Worm (Caenorhabditis elegans) whole organism, L4 larva: Measurements from ENCODE around the gene dcap-2.

ENCODE experiments used
- D1046.2 ChIP-seq: fragments of 200-800 bp; sonication (Bioruptor generic); IDR thresholded peaks from 2 replicates; pipeline ENCODE4 v1.3.6; 2022; ENCODE audit warnings: missing genetic modification characterization, missing compliant biosample characterization
- F10B5.3 ChIP-seq: sonication (generic microtip); optimal IDR thresholded peaks from 2 replicates; lab custom pipeline; 2016; ENCODE audit warnings: mild to moderate bottlenecking, missing genetic modification characterization, missing compliant biosample characterization
- F26F4.8 ChIP-seq: fragments of 200-800 bp; sonication (Bioruptor generic); conservative IDR thresholded peaks from 2 replicates; pipeline ENCODE4 v1.3.6; 2022; ENCODE audit warnings: missing genetic modification characterization, missing compliant biosample characterization
- T26A8.4 ChIP-seq: fragments of 200-800 bp; sonication (Bioruptor generic); IDR thresholded peaks from 2 replicates; pipeline ENCODE4 v1.3.6; 2022; ENCODE audit warnings: missing genetic modification characterization, missing compliant biosample characterization
- Y5F2A.4 ChIP-seq: fragments of 200-800 bp; sonication (Bioruptor generic); optimal IDR thresholded peaks from 2 replicates; lab custom pipeline; 2018; ENCODE audit warnings: mild to moderate bottlenecking, missing genetic modification characterization, missing compliant biosample characterization
- Y75B8A.6 ChIP-seq: fragments of 200-800 bp; sonication (Bioruptor generic); IDR thresholded peaks from 2 replicates; pipeline ENCODE4 v1.3.6; 2022; ENCODE audit warnings: missing genetic modification reagents, missing genetic modification characterization, missing compliant biosample characterization
- ZK546.5 ChIP-seq, 2 experiments: sonication (generic microtip); optimal IDR thresholded peaks; 2 replicates each; lab custom pipeline; 2017; ENCODE audit warnings: missing biosample characterization in 2 of 2, missing genetic modification characterization in 2 of 2
- ama-1 ChIP-seq: fragments of 150-350 bp; optimal IDR thresholded peaks from 2 replicates; lab custom pipeline; 2014; ENCODE audit warnings: inconsistent platforms, mixed read lengths
- attf-4 ChIP-seq: sonication (generic microtip); optimal IDR thresholded peaks from 3 replicates; lab custom pipeline; 2017; ENCODE audit warnings: missing biosample characterization, missing genetic modification characterization
- ceh-20 ChIP-seq: fragments of 200-800 bp; sonication (Bioruptor generic); IDR thresholded peaks from 2 replicates; pipeline ENCODE4 v1.3.6; 2022; ENCODE audit warnings: missing genetic modification reagents, missing genetic modification characterization, missing compliant biosample characterization
- ceh-28 ChIP-seq: fragments of 150-350 bp; optimal IDR thresholded peaks from 2 replicates; lab custom pipeline; 2014; ENCODE audit warnings: missing biosample characterization, missing genetic modification reagents, missing genetic modification characterization
- ces-1 ChIP-seq: fragments of 150-350 bp; sonication (generic microtip); optimal IDR thresholded peaks from 4 replicates; lab custom pipeline; 2014; ENCODE audit warnings: missing biosample characterization, missing genetic modification reagents, missing genetic modification characterization
- daf-12 ChIP-seq: fragments of 150-350 bp; optimal IDR thresholded peaks from 2 replicates; lab custom pipeline; 2014; ENCODE audit warnings: missing biosample characterization, missing genetic modification reagents, missing genetic modification characterization
- daf-16 ChIP-seq, 3 experiments: sonication (generic microtip); optimal IDR thresholded peaks; 2 replicates each; lab custom pipeline; 2016 to 2017; ENCODE audit warnings: missing genetic modification characterization in 3 of 3, missing genetic modification reagents in 3 of 3, mild to moderate bottlenecking in 2 of 3, missing compliant biosample characterization in 2 of 3, missing biosample characterization in 1 of 3, moderate library complexity in 1 of 3
- dmd-8 ChIP-seq: fragments of 200-800 bp; sonication (Bioruptor generic); IDR thresholded peaks from 2 replicates; pipeline ENCODE4 v1.3.6; 2022; ENCODE audit warnings: missing genetic modification characterization, missing compliant biosample characterization
- duxl-1 ChIP-seq: sonication (generic microtip); optimal IDR thresholded peaks from 2 replicates; lab custom pipeline; 2016; ENCODE audit warnings: mild to moderate bottlenecking, missing genetic modification characterization, moderate library complexity, missing compliant biosample characterization; ENCODE audit not compliant: poor library complexity
- egl-43 ChIP-seq: fragments of 200-800 bp; sonication (Bioruptor generic); IDR thresholded peaks from 2 replicates; pipeline ENCODE4 v1.3.6; 2022; ENCODE audit warnings: missing genetic modification reagents, missing genetic modification characterization, missing compliant biosample characterization
- hlh-30 ChIP-seq: sonication (generic microtip); optimal IDR thresholded peaks from 2 replicates; lab custom pipeline; 2017; ENCODE audit warnings: antibody characterized with exemption, mild to moderate bottlenecking, missing genetic modification characterization, missing compliant biosample characterization; ENCODE audit not compliant: insufficient read depth
- lim-7 ChIP-seq: fragments of 200-800 bp; sonication (Bioruptor generic); IDR thresholded peaks from 2 replicates; pipeline ENCODE4 v1.3.6; 2022; ENCODE audit warnings: missing genetic modification characterization, missing compliant biosample characterization
- lin-1 ChIP-seq: fragments of 200-800 bp; sonication (Bioruptor generic); IDR thresholded peaks from 2 replicates; pipeline ENCODE4 v1.3.6; 2022; ENCODE audit warnings: missing genetic modification reagents, missing genetic modification characterization, missing compliant biosample characterization
- madf-9 ChIP-seq: fragments of 200-800 bp; sonication (Bioruptor generic); conservative IDR thresholded peaks from 2 replicates; pipeline ENCODE4 v1.3.6; 2022; ENCODE audit warnings: missing genetic modification reagents, missing genetic modification characterization, missing compliant biosample characterization
- mdl-1 ChIP-seq, 2 experiments: fragments of 150-350 bp in 1 of 2; sonication (generic microtip) in 1 of 2; optimal IDR thresholded peaks; 2 replicates each; lab custom pipeline; 2014 to 2017; ENCODE audit warnings: missing biosample characterization in 2 of 2, missing genetic modification characterization in 2 of 2
- mxl-3 ChIP-seq: fragments of 200-800 bp; sonication (Bioruptor generic); optimal IDR thresholded peaks from 2 replicates; lab custom pipeline; 2018; ENCODE audit warnings: mild to moderate bottlenecking, missing genetic modification characterization, missing compliant biosample characterization
- nhr-102 ChIP-seq: sonication (generic microtip); optimal IDR thresholded peaks from 2 replicates; lab custom pipeline; 2016; ENCODE audit warnings: mild to moderate bottlenecking, missing genetic modification characterization, moderate library complexity, missing compliant biosample characterization
- nhr-11 ChIP-seq: fragments of 150-350 bp; optimal IDR thresholded peaks from 2 replicates; lab custom pipeline; 2014; ENCODE audit warnings: missing biosample characterization, missing genetic modification characterization
- nhr-237 ChIP-seq: sonication (generic microtip); optimal IDR thresholded peaks from 2 replicates; lab custom pipeline; 2017; ENCODE audit warnings: missing biosample characterization, missing genetic modification characterization
- nhr-41 ChIP-seq: fragments of 200-800 bp; sonication (Bioruptor generic); IDR thresholded peaks from 2 replicates; pipeline ENCODE4 v1.3.6; 2022; ENCODE audit warnings: missing genetic modification reagents, missing genetic modification characterization, missing compliant biosample characterization
- nhr-76 ChIP-seq: fragments of 150-350 bp; optimal IDR thresholded peaks from 2 replicates; lab custom pipeline; 2014; ENCODE audit warnings: missing biosample characterization, missing genetic modification characterization
- pqm-1 ChIP-seq: sonication (generic microtip); optimal IDR thresholded peaks from 2 replicates; lab custom pipeline; 2017; ENCODE audit warnings: missing biosample characterization, missing genetic modification characterization
- sdz-12 ChIP-seq: fragments of 200-800 bp; sonication (Bioruptor generic); optimal IDR thresholded peaks from 2 replicates; lab custom pipeline; 2018; ENCODE audit warnings: mild to moderate bottlenecking, missing genetic modification characterization, missing compliant biosample characterization
- tag-97 ChIP-seq: fragments of 200-800 bp; sonication (Bioruptor generic); IDR thresholded peaks from 2 replicates; pipeline ENCODE4 v1.3.6; 2022; ENCODE audit warnings: missing genetic modification characterization, missing compliant biosample characterization
- tra-1 ChIP-seq: fragments of 200-800 bp; sonication (Bioruptor generic); IDR thresholded peaks from 2 replicates; pipeline ENCODE4 v1.3.6; 2022; ENCODE audit warnings: missing genetic modification reagents, missing genetic modification characterization, missing compliant biosample characterization
- unc-130 ChIP-seq: sonication (generic microtip); optimal IDR thresholded peaks from 2 replicates; lab custom pipeline; 2016; ENCODE audit warnings: missing genetic modification reagents, missing genetic modification characterization, missing compliant biosample characterization
- unc-39 ChIP-seq: sonication (generic microtip); optimal IDR thresholded peaks from 2 replicates; lab custom pipeline; 2017; ENCODE audit warnings: missing biosample characterization, missing genetic modification characterization
- unc-62 ChIP-seq, 3 experiments: fragments of 150-350 bp in 1 of 3; sonication (generic microtip); optimal IDR thresholded peaks in 2 of 3; peaks in 1 of 3; 1 replicate in 1 of 3; 2 replicates in 2 of 3; lab custom pipeline; 2014 to 2017; ENCODE audit warnings: missing biosample characterization in 3 of 3, missing genetic modification characterization in 3 of 3, missing genetic modification reagents in 3 of 3, missing genotype in 1 of 3
- zag-1 ChIP-seq: fragments of 150-350 bp; optimal IDR thresholded peaks from 2 replicates; lab custom pipeline; 2014; ENCODE audit warnings: missing biosample characterization, missing genetic modification characterization
- zfp-2 ChIP-seq: sonication (generic microtip); optimal IDR thresholded peaks from 2 replicates; lab custom pipeline; 2016; ENCODE audit warnings: mild to moderate bottlenecking, missing genetic modification characterization, missing compliant biosample characterization
- zfp-3 ChIP-seq: fragments of 200-800 bp; sonication (Bioruptor generic); conservative IDR thresholded peaks from 2 replicates; pipeline ENCODE4 v1.3.6; 2022; ENCODE audit warnings: missing genetic modification reagents, missing genetic modification characterization, missing compliant biosample characterization

Gene dcap-2

DNA sequence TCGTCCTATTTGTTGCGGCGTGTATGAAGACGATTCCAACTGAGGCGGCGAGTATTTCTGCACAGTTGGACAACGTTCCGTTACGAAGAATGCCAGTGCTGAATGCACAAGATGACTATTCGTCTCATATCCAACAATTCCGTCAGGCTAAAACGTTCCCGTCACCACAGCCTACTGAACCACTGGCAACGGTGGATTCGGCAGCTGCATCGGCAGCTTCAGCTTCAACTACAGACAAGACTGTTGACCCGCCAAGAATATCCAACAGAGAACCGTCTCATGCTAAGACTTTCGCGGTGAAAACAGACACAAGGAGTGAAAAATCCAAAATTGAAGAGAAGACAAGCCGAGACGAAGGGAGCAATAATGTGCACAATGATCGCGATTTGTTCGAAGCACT lies 38.1 kb downstream of the dcap-2 start:
- peak in 1 of 2 experiments; percentile 79 for TF ChIP-seq unc-62 (GFP tag; optimal IDR thresholded peaks at IDR 0.05 in 1 of 2; lab: Kevin White, UChicago)
- no peak for TF ChIP-seq unc-62 (tag; optimal IDR thresholded peaks at IDR 0.05; lab: Kevin White, UChicago)
- TF ChIP-seq tra-1 (GFP tag; lab: Robert Waterston, UW), result no peak
- TF ChIP-seq nhr-76 (tag; lab: Kevin White, UChicago), result no peak
- TF ChIP-seq T26A8.4 (GFP tag; lab: Robert Waterston, UW), result 0 out of 2 replicates have a peak, but pooled peaks have one; percentile 28
- TF ChIP-seq ama-1, result no peak
- no peak for TF ChIP-seq ces-1 (GFP tag; lab: Kevin White, UChicago)
- no peak for TF ChIP-seq lim-7 (GFP tag; lab: Robert Waterston, UW)

DNA sequence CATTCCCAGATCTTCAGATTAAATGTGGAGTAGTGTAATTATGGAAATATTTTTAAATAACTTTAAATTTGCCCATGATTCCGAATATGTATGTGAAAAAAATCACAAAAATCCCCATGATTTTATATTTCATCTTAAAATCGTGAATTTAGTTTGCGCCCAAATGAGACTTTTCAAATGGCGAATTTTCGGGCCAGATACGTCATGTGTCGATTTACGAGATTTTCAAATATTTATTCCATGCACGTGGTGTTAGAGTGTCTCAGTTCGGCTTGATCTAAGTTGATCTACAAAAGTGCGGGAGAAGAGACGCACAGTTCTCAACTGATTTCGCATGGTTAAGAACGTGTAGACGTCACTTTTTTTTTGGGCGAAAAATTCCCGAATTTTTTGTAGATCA lies 39.2 kb downstream of the dcap-2 start, which contains the start of gene Y38H8A.1:
Y38H8A.1 (plus strand) TSS at position 301 of the 400 bp plus-strand sequence.
- TF ChIP-seq lin-1 (GFP tag; lab: Robert Waterston, UW) (no peak), daf-16 (GFP tag; optimal IDR thresholded peaks at IDR 0.05; lab: Kevin White, UChicago) (no peak), daf-16 (tag; optimal IDR thresholded peaks at IDR 0.05; lab: Kevin White, UChicago) (no peak), unc-130 (GFP tag; lab: Kevin White, UChicago) (no peak), daf-12 (tag; lab: Kevin White, UChicago) (no peak), nhr-41 (GFP tag; lab: Robert Waterston, UW) (no peak), sdz-12 (no peak), pqm-1 (tag; lab: Kevin White, UChicago) (no peak), egl-43 (GFP tag; lab: Robert Waterston, UW) (no peak), Y75B8A.6 (GFP tag; lab: Robert Waterston, UW) (no peak), ces-1 (GFP tag; lab: Kevin White, UChicago) (no peak), F10B5.3 (tag; lab: Kevin White, UChicago) (no peak), nhr-102 (no peak), F26F4.8 (no peak), D1046.2 (no peak), tra-1 (GFP tag; lab: Robert Waterston, UW) (no peak), ZK546.5 (tag; optimal IDR thresholded peaks at IDR 0.05; lab: Kevin White, UChicago) (no peak), mxl-3 (GFP tag; lab: Kevin White, UChicago) (no peak), madf-9 (GFP tag; lab: Robert Waterston, UW) (no peak)

DNA sequence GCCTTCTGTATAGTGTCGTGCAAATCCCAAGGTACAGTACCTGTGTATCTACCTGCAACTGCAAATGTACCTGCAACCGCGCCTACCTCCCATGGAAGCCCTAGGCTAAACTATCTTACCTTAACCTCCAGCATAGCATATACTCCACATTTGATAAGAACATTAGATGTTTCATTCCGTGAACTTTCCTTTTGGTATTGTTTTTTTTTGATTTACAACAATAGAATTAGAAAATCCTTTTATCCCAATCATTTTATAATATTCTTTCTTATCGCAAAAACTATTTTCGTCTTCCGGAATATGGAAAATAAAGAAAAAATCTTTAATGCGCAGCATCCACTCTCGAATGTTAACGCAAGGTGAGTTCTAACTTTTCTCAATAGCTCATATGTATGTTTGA lies 47.5 kb downstream of the dcap-2 start, which contains the start of gene Y38H8A.2:
Y38H8A.2 (plus strand) TSS at position 301 of the 400 bp plus-strand sequence.
- TF ChIP-seq mdl-1 (tag; optimal IDR thresholded peaks at IDR 0.05; lab: Kevin White, UChicago) (no peak), egl-43 (GFP tag; lab: Robert Waterston, UW) (no peak), ceh-20 (GFP tag; lab: Robert Waterston, UW) (no peak), attf-4 (no peak), hlh-30 (tag; lab: Kevin White, UChicago) (no peak), unc-130 (GFP tag; lab: Kevin White, UChicago) (no peak), ceh-28 (tag; lab: Kevin White, UChicago) (no peak), zfp-3 (no peak), tra-1 (GFP tag; lab: Robert Waterston, UW) (no peak), dmd-8 (no peak), tag-97 (GFP tag; lab: Robert Waterston, UW) (no peak), duxl-1 (tag; lab: Kevin White, UChicago) (no peak), zfp-2 (tag; lab: Kevin White, UChicago) (no peak), nhr-11 (tag; lab: Kevin White, UChicago) (no peak), zag-1 (tag; lab: Kevin White, UChicago) (no peak), nhr-237 (tag; lab: Kevin White, UChicago) (no peak), Y5F2A.4 (no peak), unc-39 (tag; lab: Kevin White, UChicago) (no peak), ama-1 (no peak), F10B5.3 (tag; lab: Kevin White, UChicago) (no peak)
